Worm (Caenorhabditis elegans) whole organism, L1 larva: Measurements from ENCODE around the gene tbx-34.

Experiments used
- C04F5.9 ChIP-seq: sonication (generic microtip); optimal IDR thresholded peaks from 2 replicates; lab custom pipeline; 2016; ENCODE audit warnings: missing genetic modification characterization, missing compliant biosample characterization
- C34B4.2 ChIP-seq: sonication (generic microtip); optimal IDR thresholded peaks from 2 replicates; lab custom pipeline; 2017; ENCODE audit warnings: mild to moderate bottlenecking, missing genetic modification characterization, missing compliant biosample characterization
- aha-1 ChIP-seq: fragments of 150-350 bp; optimal IDR thresholded peaks from 2 replicates; lab custom pipeline; 2014; ENCODE audit warnings: missing biosample characterization, missing genetic modification characterization
- blmp-1 ChIP-seq: fragments of 150-350 bp; optimal IDR thresholded peaks from 2 replicates; lab custom pipeline; 2014; ENCODE audit warnings: missing biosample characterization, missing genetic modification characterization
- ceh-8 ChIP-seq: fragments of 200-800 bp; sonication (Bioruptor generic); optimal IDR thresholded peaks from 2 replicates; lab custom pipeline; 2018; ENCODE audit warnings: mild to moderate bottlenecking, missing genetic modification characterization, moderate library complexity, missing compliant biosample characterization
- ceh-82 ChIP-seq, 3 experiments: fragments of 150-350 bp in 1 of 3; sonication (generic microtip) in 2 of 3; optimal IDR thresholded peaks; 2 replicates each; lab custom pipeline; 2014 to 2017; ENCODE audit warnings: missing biosample characterization in 3 of 3, missing genetic modification characterization in 3 of 3
- dsc-1 ChIP-seq: sonication (generic microtip); optimal IDR thresholded peaks from 2 replicates; lab custom pipeline; 2016; ENCODE audit warnings: mild to moderate bottlenecking, missing genetic modification characterization, missing compliant biosample characterization
- efl-1 ChIP-seq, 4 experiments: fragments of 150-350 bp; optimal IDR thresholded peaks in 3 of 4; peaks in 1 of 4; 1 replicate in 1 of 4; 2 replicates in 3 of 4; lab custom pipeline; 2014; ENCODE audit warnings: missing biosample characterization in 2 of 4, missing genetic modification characterization in 2 of 4, missing genetic modification reagents in 2 of 4
- egl-13 ChIP-seq: sonication (generic microtip); optimal IDR thresholded peaks from 2 replicates; lab custom pipeline; 2016; ENCODE audit warnings: missing genotype, missing genetic modification reagents, missing genetic modification characterization, missing compliant biosample characterization
- fkh-10 ChIP-seq: sonication (generic microtip); optimal IDR thresholded peaks from 2 replicates; lab custom pipeline; 2017; ENCODE audit warnings: missing biosample characterization, missing genetic modification reagents, missing genetic modification characterization
- fkh-4 ChIP-seq: sonication (generic microtip); optimal IDR thresholded peaks from 2 replicates; lab custom pipeline; 2016; ENCODE audit warnings: missing compliant biosample characterization, missing genetic modification characterization, borderline replicate concordance
- fkh-8 ChIP-seq: sonication (generic microtip); optimal IDR thresholded peaks from 2 replicates; lab custom pipeline; 2016; ENCODE audit warnings: mild to moderate bottlenecking, missing genetic modification characterization, missing compliant biosample characterization
- grh-1 ChIP-seq: fragments of 200-800 bp; sonication (Bioruptor generic); IDR thresholded peaks from 2 replicates; pipeline ENCODE4 v1.3.6; 2022; ENCODE audit warnings: missing genetic modification reagents, missing genetic modification characterization, missing compliant biosample characterization
- hlh-17 ChIP-seq: fragments of 200-800 bp; sonication (Bioruptor generic); optimal IDR thresholded peaks from 2 replicates; lab custom pipeline; 2018; ENCODE audit warnings: missing genetic modification characterization, mild to moderate bottlenecking, missing compliant biosample characterization, moderate library complexity, borderline replicate concordance
- hlh-4 ChIP-seq: sonication (generic microtip); optimal IDR thresholded peaks from 2 replicates; lab custom pipeline; 2016; ENCODE audit warnings: mild to moderate bottlenecking, missing genetic modification characterization, missing compliant biosample characterization
- irx-1 ChIP-seq: sonication (generic microtip); optimal IDR thresholded peaks from 2 replicates; lab custom pipeline; 2016; ENCODE audit warnings: missing genetic modification characterization, missing compliant biosample characterization
- lin-14 ChIP-seq: fragments of 200-800 bp; sonication (Bioruptor generic); optimal IDR thresholded peaks from 2 replicates; lab custom pipeline; 2018; ENCODE audit warnings: mild to moderate bottlenecking, missing genetic modification characterization, moderate library complexity, missing compliant biosample characterization
- lsy-2 ChIP-seq, 2 experiments: fragments of 150-350 bp; optimal IDR thresholded peaks; 2 replicates each; lab custom pipeline; 2014; ENCODE audit warnings: missing biosample characterization in 2 of 2, missing genetic modification characterization in 2 of 2
- mef-2 ChIP-seq: fragments of 150-350 bp; optimal IDR thresholded peaks from 2 replicates; lab custom pipeline; 2014; ENCODE audit warnings: missing biosample characterization, missing genetic modification characterization
- mep-1 ChIP-seq: fragments of 150-350 bp; optimal IDR thresholded peaks from 2 replicates; lab custom pipeline; 2014; ENCODE audit warnings: missing biosample characterization, missing genetic modification characterization
- nhr-11 ChIP-seq: fragments of 150-350 bp; optimal IDR thresholded peaks from 2 replicates; lab custom pipeline; 2014; ENCODE audit warnings: missing biosample characterization, missing genetic modification characterization
- nhr-12 ChIP-seq: sonication (generic microtip); optimal IDR thresholded peaks from 2 replicates; lab custom pipeline; 2017; ENCODE audit warnings: missing biosample characterization, missing genetic modification characterization
- nhr-20 ChIP-seq: sonication (generic microtip); optimal IDR thresholded peaks from 2 replicates; lab custom pipeline; 2016; ENCODE audit warnings: mild to moderate bottlenecking, missing genetic modification characterization, missing compliant biosample characterization
- nhr-237 ChIP-seq: fragments of 150-350 bp; optimal IDR thresholded peaks from 2 replicates; lab custom pipeline; 2014; ENCODE audit warnings: missing biosample characterization, missing genetic modification characterization
- nhr-28 ChIP-seq: fragments of 150-350 bp; optimal IDR thresholded peaks from 2 replicates; lab custom pipeline; 2014; ENCODE audit warnings: missing biosample characterization, missing genetic modification characterization
- nhr-47 ChIP-seq: sonication (generic microtip); optimal IDR thresholded peaks from 2 replicates; lab custom pipeline; 2016; ENCODE audit warnings: mild to moderate bottlenecking, missing genetic modification characterization, moderate library complexity, missing compliant biosample characterization
- nhr-71 ChIP-seq: sonication (generic microtip); optimal IDR thresholded peaks from 2 replicates; lab custom pipeline; 2016; ENCODE audit warnings: mild to moderate bottlenecking, missing genetic modification characterization, moderate library complexity, missing compliant biosample characterization
- nhr-77 ChIP-seq: fragments of 150-350 bp; optimal IDR thresholded peaks from 2 replicates; lab custom pipeline; 2014; ENCODE audit warnings: missing biosample characterization, missing genetic modification characterization
- pqm-1 ChIP-seq: sonication (generic microtip); optimal IDR thresholded peaks from 3 replicates; lab custom pipeline; 2017; ENCODE audit warnings: missing biosample characterization, missing genetic modification characterization
- rnt-1 ChIP-seq: sonication (generic microtip); optimal IDR thresholded peaks from 2 replicates; lab custom pipeline; 2016; ENCODE audit warnings: mild to moderate bottlenecking, missing genetic modification characterization, moderate library complexity, missing compliant biosample characterization
- snpc-4 ChIP-seq: fragments of 150-350 bp; optimal IDR thresholded peaks from 2 replicates; lab custom pipeline; 2014; ENCODE audit warnings: missing biosample characterization, missing genetic modification characterization
- snu-23 ChIP-seq: sonication (generic microtip); optimal IDR thresholded peaks from 2 replicates; lab custom pipeline; 2016; ENCODE audit warnings: missing genetic modification characterization, missing compliant biosample characterization
- sup-37 ChIP-seq: fragments of 200-800 bp; sonication (Bioruptor generic); optimal IDR thresholded peaks from 2 replicates; lab custom pipeline; 2018; ENCODE audit warnings: mild to moderate bottlenecking, missing genetic modification characterization, missing compliant biosample characterization
- swsn-7 ChIP-seq: sonication (generic microtip); optimal IDR thresholded peaks from 2 replicates; lab custom pipeline; 2016; ENCODE audit warnings: missing genetic modification characterization, missing compliant biosample characterization
- unc-130 ChIP-seq: fragments of 150-350 bp; optimal IDR thresholded peaks from 2 replicates; lab custom pipeline; 2017; ENCODE audit warnings: missing biosample characterization, missing genetic modification characterization, inconsistent platforms
- unc-86 ChIP-seq: sonication (generic microtip); optimal IDR thresholded peaks from 2 replicates; lab custom pipeline; 2016; ENCODE audit warnings: missing genetic modification characterization, missing compliant biosample characterization
- unc-98 ChIP-seq: fragments of 200-800 bp; sonication (Bioruptor generic); IDR thresholded peaks from 2 replicates; pipeline ENCODE4 v1.3.6; 2022; ENCODE audit warnings: missing genetic modification characterization, missing compliant biosample characterization
- zip-4 ChIP-seq: fragments of 200-800 bp; sonication (Bioruptor generic); optimal IDR thresholded peaks from 2 replicates; lab custom pipeline; 2018; ENCODE audit warnings: mild to moderate bottlenecking, missing genetic modification characterization, moderate library complexity, missing compliant biosample characterization

tbx-34 gene

ce11 chrIII:11185483-11186115 is 32.5 kb downstream of the tbx-34 start:
- TF ChIP-seq lin-14 (peak; percentile 94), pqm-1 (no peak), hlh-17 (GFP tag; lab: Kevin White, UChicago) (no peak), swsn-7 (tag; lab: Kevin White, UChicago) (peak; percentile 26), unc-98 (GFP tag; lab: Robert Waterston, UW) (no peak), rnt-1 (peak; percentile 4), grh-1 (GFP tag; lab: Robert Waterston, UW) (no peak), snpc-4 (tag; lab: Kevin White, UChicago) (no peak), fkh-8 (tag; lab: Kevin White, UChicago) (peak; percentile 50), blmp-1 (no peak), ceh-8 (no peak), efl-1 (optimal IDR thresholded peaks at IDR 0.05; lab: Kevin White, UChicago) (peak in 1 of 2 experiments; percentile 0), efl-1 (GFP tag; optimal IDR thresholded peaks at IDR 0.05 in 1 of 2; lab: Kevin White, UChicago) (no peak), nhr-28 (no peak), fkh-10 (GFP tag; lab: Kevin White, UChicago) (peak; percentile 88), nhr-11 (tag; lab: Kevin White, UChicago) (no peak), unc-130 (tag; lab: Kevin White, UChicago) (no peak), mep-1 (tag; lab: Kevin White, UChicago) (peak; percentile 10), nhr-20 (no peak), hlh-4 (tag; lab: Kevin White, UChicago) (no peak), egl-13 (tag; lab: Kevin White, UChicago) (peak; percentile 24), irx-1 (tag; lab: Kevin White, UChicago) (no peak), fkh-4 (tag; lab: Kevin White, UChicago) (no peak), nhr-47 (tag; lab: Kevin White, UChicago) (peak; percentile 48), nhr-237 (tag; lab: Kevin White, UChicago) (no peak), dsc-1 (tag; lab: Kevin White, UChicago) (peak; percentile 19), zip-4 (GFP tag; lab: Kevin White, UChicago) (no peak), lsy-2 (tag; optimal IDR thresholded peaks at IDR 0.05; lab: Kevin White, UChicago) (peak in 1 of 2 experiments; percentile 5), nhr-71 (peak; percentile 39), mef-2 (tag; lab: Kevin White, UChicago) (no peak), unc-86 (peak; percentile 48), nhr-77 (no peak), sup-37 (no peak), ceh-82 (tag; optimal IDR thresholded peaks at IDR 0.05; lab: Kevin White, UChicago) (peak in 1 of 3 experiments; percentile 44), C34B4.2 (tag; lab: Kevin White, UChicago) (no peak)
- TF ChIP-seq, all 84 proteins: peak for 14

- TF ChIP-seq C04F5.9 (no peak), efl-1 (optimal IDR thresholded peaks at IDR 0.05; lab: Kevin White, UChicago) (no peak), efl-1 (GFP tag; optimal IDR thresholded peaks at IDR 0.05 in 1 of 2; lab: Kevin White, UChicago) (no peak), fkh-8 (tag; lab: Kevin White, UChicago) (no peak), snu-23 (GFP tag; lab: Kevin White, UChicago) (no peak), nhr-12 (no peak), aha-1 (tag; lab: Kevin White, UChicago) (no peak), irx-1 (tag; lab: Kevin White, UChicago) (no peak), swsn-7 (tag; lab: Kevin White, UChicago) (no peak), snpc-4 (tag; lab: Kevin White, UChicago) (no peak)
Observed at ce11 chrIII:11175642-11176217, 42.3 kb downstream of the tbx-34 start.
